Worm (Caenorhabditis elegans) whole organism, mixed stage, embryonic: ENCODE measurements around the gene fbxa-27.

ENCODE experiments used
- M03D4.4 ChIP-seq: sonication (generic microtip); optimal IDR thresholded peaks from 2 replicates; lab custom pipeline; 2017; ENCODE audit warnings: mild to moderate bottlenecking, missing genetic modification characterization, missing compliant biosample characterization
- bed-3 ChIP-seq: fragments of 200-800 bp; sonication (Bioruptor generic); optimal IDR thresholded peaks from 3 replicates; lab custom pipeline; 2018; ENCODE audit warnings: mild to moderate bottlenecking, missing genetic modification characterization, moderate library complexity, missing compliant biosample characterization
- blmp-1 ChIP-seq: fragments of 150-350 bp; optimal IDR thresholded peaks from 2 replicates; lab custom pipeline; 2014; ENCODE audit warnings: missing biosample characterization, missing genetic modification characterization
- ceh-39 ChIP-seq: fragments of 150-350 bp; optimal IDR thresholded peaks from 2 replicates; lab custom pipeline; 2014; ENCODE audit warnings: missing biosample characterization, missing genetic modification characterization
- ceh-83 ChIP-seq: fragments of 200-800 bp; sonication (Bioruptor generic); optimal IDR thresholded peaks from 2 replicates; lab custom pipeline; 2018; ENCODE audit warnings: mild to moderate bottlenecking, missing genetic modification characterization, missing compliant biosample characterization
- ces-1 ChIP-seq: fragments of 150-350 bp; optimal IDR thresholded peaks from 2 replicates; lab custom pipeline; 2014; ENCODE audit warnings: missing biosample characterization, missing genetic modification reagents, missing genetic modification characterization
- cnd-1 ChIP-seq: fragments of 200-800 bp; sonication (Bioruptor generic); optimal IDR thresholded peaks from 2 replicates; lab custom pipeline; 2018; ENCODE audit warnings: mild to moderate bottlenecking, missing genetic modification characterization, missing compliant biosample characterization
- drap-1 ChIP-seq: fragments of 200-800 bp; sonication (Bioruptor generic); optimal IDR thresholded peaks from 3 replicates; lab custom pipeline; 2018; ENCODE audit warnings: mild to moderate bottlenecking, missing genetic modification characterization, missing compliant biosample characterization
- elt-1 ChIP-seq: sonication (generic microtip); optimal IDR thresholded peaks from 2 replicates; lab custom pipeline; 2017; ENCODE audit warnings: missing genetic modification characterization, mild to moderate bottlenecking, missing compliant biosample characterization, antibody characterized with exemption, moderate library complexity, borderline replicate concordance; ENCODE audit not compliant: insufficient read depth
- elt-3 ChIP-seq: fragments of 150-350 bp; optimal IDR thresholded peaks from 2 replicates; lab custom pipeline; 2014; ENCODE audit warnings: missing biosample characterization, missing genetic modification characterization
- flh-1 ChIP-seq: fragments of 200-800 bp; sonication (Bioruptor generic); optimal IDR thresholded peaks from 2 replicates; lab custom pipeline; 2018; ENCODE audit warnings: mild to moderate bottlenecking, missing genetic modification characterization, moderate library complexity, missing compliant biosample characterization
- ham-2 ChIP-seq: fragments of 200-800 bp; sonication (Bioruptor generic); optimal IDR thresholded peaks from 2 replicates; lab custom pipeline; 2018; ENCODE audit warnings: mild to moderate bottlenecking, missing genetic modification characterization, missing compliant biosample characterization
- hlh-1 ChIP-seq: fragments of 150-350 bp; optimal IDR thresholded peaks from 2 replicates; lab custom pipeline; 2014; ENCODE audit warnings: missing biosample characterization, missing genetic modification reagents, missing genetic modification characterization
- lin-13 ChIP-seq: fragments of 150-350 bp; optimal IDR thresholded peaks from 2 replicates; lab custom pipeline; 2014; ENCODE audit warnings: missing biosample characterization, missing genetic modification characterization
- lin-32 ChIP-seq: fragments of 200-800 bp; sonication (Bioruptor generic); optimal IDR thresholded peaks from 2 replicates; lab custom pipeline; 2018; ENCODE audit warnings: mild to moderate bottlenecking, missing genetic modification characterization, missing compliant biosample characterization
- lsy-2 ChIP-seq: fragments of 150-350 bp; optimal IDR thresholded peaks from 2 replicates; lab custom pipeline; 2014; ENCODE audit warnings: missing biosample characterization, missing genetic modification characterization
- mab-5 ChIP-seq: fragments of 150-350 bp; optimal IDR thresholded peaks from 2 replicates; lab custom pipeline; 2014; ENCODE audit warnings: missing biosample characterization, missing genetic modification characterization
- mep-1 ChIP-seq: fragments of 150-350 bp; optimal IDR thresholded peaks from 2 replicates; lab custom pipeline; 2017; ENCODE audit warnings: missing biosample characterization, missing genetic modification reagents, missing genetic modification characterization, inconsistent platforms
- nhr-12 ChIP-seq: fragments of 150-350 bp; optimal IDR thresholded peaks from 2 replicates; lab custom pipeline; 2014; ENCODE audit warnings: missing biosample characterization, missing genetic modification characterization
- nhr-2 ChIP-seq: fragments of 150-350 bp; optimal IDR thresholded peaks from 2 replicates; lab custom pipeline; 2014; ENCODE audit warnings: missing biosample characterization, missing genetic modification characterization
- nhr-237 ChIP-seq: fragments of 150-350 bp; optimal IDR thresholded peaks from 2 replicates; lab custom pipeline; 2014; ENCODE audit warnings: missing biosample characterization, missing genetic modification characterization
- nhr-28 ChIP-seq: fragments of 150-350 bp; optimal IDR thresholded peaks from 2 replicates; lab custom pipeline; 2014; ENCODE audit warnings: missing biosample characterization, missing genetic modification characterization
- nhr-76 ChIP-seq: sonication (generic microtip); optimal IDR thresholded peaks from 2 replicates; lab custom pipeline; 2017; ENCODE audit warnings: missing biosample characterization, missing genetic modification characterization
- pha-4 ChIP-seq: fragments of 150-350 bp; optimal IDR thresholded peaks from 2 replicates; lab custom pipeline; 2018; ENCODE audit warnings: missing biosample characterization, missing genetic modification reagents, missing genetic modification characterization
- sem-2 ChIP-seq: fragments of 200-800 bp; sonication (Bioruptor generic); optimal IDR thresholded peaks from 2 replicates; lab custom pipeline; 2018; ENCODE audit warnings: mild to moderate bottlenecking, missing genetic modification characterization, missing compliant biosample characterization
- snpc-4 ChIP-seq: fragments of 150-350 bp; optimal IDR thresholded peaks from 2 replicates; lab custom pipeline; 2014; ENCODE audit warnings: missing biosample characterization, missing genetic modification characterization
- sptf-1 ChIP-seq: sonication (generic microtip); optimal IDR thresholded peaks from 2 replicates; lab custom pipeline; 2017; ENCODE audit warnings: mild to moderate bottlenecking, missing genetic modification characterization, moderate library complexity, missing compliant biosample characterization
- tbx-8 ChIP-seq: fragments of 200-800 bp; sonication (Bioruptor generic); optimal IDR thresholded peaks from 2 replicates; lab custom pipeline; 2018; ENCODE audit warnings: mild to moderate bottlenecking, missing genetic modification characterization, moderate library complexity, missing compliant biosample characterization
- unc-120 ChIP-seq: sonication (generic microtip); optimal IDR thresholded peaks from 2 replicates; lab custom pipeline; 2017; ENCODE audit warnings: missing genetic modification characterization, missing compliant biosample characterization; ENCODE audit not compliant: poor library complexity, severe bottlenecking
- unc-39 ChIP-seq: fragments of 150-350 bp; optimal IDR thresholded peaks from 2 replicates; lab custom pipeline; 2014; ENCODE audit warnings: missing biosample characterization, missing genetic modification characterization
- zip-8 ChIP-seq: fragments of 150-350 bp; optimal IDR thresholded peaks from 2 replicates; lab custom pipeline; 2014; ENCODE audit warnings: missing biosample characterization, missing genetic modification characterization
- ztf-11 ChIP-seq: fragments of 150-350 bp; optimal IDR thresholded peaks from 2 replicates; lab custom pipeline; 2014; ENCODE audit warnings: missing biosample characterization, missing genetic modification characterization

Gene fbxa-27

ce11 chrIII:1331894-1332293, 10.9 kb upstream of the fbxa-27 start, which contains the start of gene Y82E9BL.19:
Gene Y82E9BL.19, plus strand, starts transcription at chrIII:1332016.
- TF ChIP-seq lin-13 (tag; lab: Kevin White, UChicago), result no peak
- TF ChIP-seq flh-1 (GFP tag; lab: Kevin White, UChicago), result no peak
- TF ChIP-seq unc-120 (tag; lab: Kevin White, UChicago), result no peak
- TF ChIP-seq M03D4.4, result no peak
- no peak for TF ChIP-seq zip-8
- TF ChIP-seq elt-1 (tag; lab: Kevin White, UChicago), result no peak
- no peak for TF ChIP-seq drap-1
- TF ChIP-seq lin-32 (GFP tag; lab: Kevin White, UChicago), result no peak
- TF ChIP-seq cnd-1, result no peak
- no peak for TF ChIP-seq bed-3 (GFP tag; lab: Kevin White, UChicago)
- TF ChIP-seq sptf-1 (tag; lab: Kevin White, UChicago), result no peak
- TF ChIP-seq ztf-11 (tag; lab: Kevin White, UChicago), result no peak
- TF ChIP-seq ceh-39, result no peak
- no peak for TF ChIP-seq nhr-12
- TF ChIP-seq ces-1 (GFP tag; lab: Kevin White, UChicago), result no peak

ce11 chrIII:1340240-1340639, 2.5 kb upstream of the fbxa-27 start, which contains the start of gene fbxa-5:
Gene fbxa-5, minus strand, starts transcription at chrIII:1340340.
- TF ChIP-seq bed-3 (GFP tag; lab: Kevin White, UChicago) (no peak), cnd-1 (no peak), elt-3 (tag; lab: Kevin White, UChicago) (no peak), snpc-4 (tag; lab: Kevin White, UChicago) (no peak), lsy-2 (tag; lab: Kevin White, UChicago) (no peak), ham-2 (GFP tag; lab: Kevin White, UChicago) (no peak), mab-5 (tag; lab: Kevin White, UChicago) (no peak), mep-1 (tag; lab: Kevin White, UChicago) (no peak), unc-120 (tag; lab: Kevin White, UChicago) (no peak), nhr-28 (no peak), elt-1 (tag; lab: Kevin White, UChicago) (no peak), M03D4.4 (no peak), lin-13 (tag; lab: Kevin White, UChicago) (no peak)

- TF ChIP-seq unc-120 (tag; lab: Kevin White, UChicago) (no peak), M03D4.4 (no peak), unc-39 (tag; lab: Kevin White, UChicago) (no peak), bed-3 (GFP tag; lab: Kevin White, UChicago) (no peak), mep-1 (tag; lab: Kevin White, UChicago) (no peak), flh-1 (GFP tag; lab: Kevin White, UChicago) (no peak)
- TF ChIP-seq, all 35 proteins: peak for 0
These were observed 281 bp upstream of the fbxa-27 start, which contains the start of gene fbxa-26 for ce11 chrIII:1342488-1342887. Gene fbxa-26, minus strand, starts transcription at chrIII:1342522.

ce11 chrIII:1345694-1346093, 2.9 kb downstream of the fbxa-27 start, which contains the start of gene Y82E9BL.6:
Gene Y82E9BL.6, minus strand, starts transcription at chrIII:1345794.
- no peak for TF ChIP-seq elt-3 (tag; lab: Kevin White, UChicago)
- TF ChIP-seq ces-1 (GFP tag; lab: Kevin White, UChicago), result no peak
- TF ChIP-seq unc-39 (tag; lab: Kevin White, UChicago), result no peak
- no peak for TF ChIP-seq nhr-76 (tag; lab: Kevin White, UChicago)
- no peak for TF ChIP-seq lsy-2 (tag; lab: Kevin White, UChicago)
- TF ChIP-seq nhr-237 (tag; lab: Kevin White, UChicago), result no peak
- no peak for TF ChIP-seq mep-1 (tag; lab: Kevin White, UChicago)
- TF ChIP-seq nhr-12, result no peak
- TF ChIP-seq pha-4 (tag; lab: Kevin White, UChicago), result no peak
- no peak for TF ChIP-seq ham-2 (GFP tag; lab: Kevin White, UChicago)
- no peak for TF ChIP-seq hlh-1 (tag; lab: Kevin White, UChicago)
- TF ChIP-seq nhr-2, result no peak
- no peak for TF ChIP-seq mab-5 (tag; lab: Kevin White, UChicago)
- no peak for TF ChIP-seq sem-2 (GFP tag; lab: Kevin White, UChicago)
- no peak for TF ChIP-seq blmp-1 (tag; lab: Kevin White, UChicago)
- no peak for TF ChIP-seq bed-3 (GFP tag; lab: Kevin White, UChicago)
- TF ChIP-seq ceh-83 (GFP tag; lab: Kevin White, UChicago), result no peak
- TF ChIP-seq drap-1, result no peak
- TF ChIP-seq, all 35 proteins: peak for 0

- TF ChIP-seq sptf-1 (tag; lab: Kevin White, UChicago) (no peak), hlh-1 (tag; lab: Kevin White, UChicago) (no peak), ham-2 (GFP tag; lab: Kevin White, UChicago) (no peak), nhr-12 (no peak), elt-3 (tag; lab: Kevin White, UChicago) (no peak), nhr-237 (tag; lab: Kevin White, UChicago) (no peak), unc-120 (tag; lab: Kevin White, UChicago) (no peak), flh-1 (GFP tag; lab: Kevin White, UChicago) (no peak), unc-39 (tag; lab: Kevin White, UChicago) (no peak), nhr-76 (tag; lab: Kevin White, UChicago) (no peak), lin-32 (GFP tag; lab: Kevin White, UChicago) (no peak), tbx-8 (GFP tag; lab: Kevin White, UChicago) (no peak), lsy-2 (tag; lab: Kevin White, UChicago) (no peak), lin-13 (tag; lab: Kevin White, UChicago) (no peak), nhr-2 (no peak), zip-8 (no peak), mab-5 (tag; lab: Kevin White, UChicago) (no peak)
These were observed 4.2 kb downstream of the fbxa-27 start for ce11 chrIII:1347003-1347402.
